Worm (Caenorhabditis elegans) whole organism, mixed stage, embryonic: Measurements from ENCODE around the gene C46A5.1.

Experiments
- M03D4.4 ChIP-seq: sonication (generic microtip); optimal IDR thresholded peaks from 2 replicates; lab custom pipeline; 2017; ENCODE audit warnings: mild to moderate bottlenecking, missing genetic modification characterization, missing compliant biosample characterization
- bed-3 ChIP-seq: fragments of 200-800 bp; sonication (Bioruptor generic); optimal IDR thresholded peaks from 3 replicates; lab custom pipeline; 2018; ENCODE audit warnings: mild to moderate bottlenecking, missing genetic modification characterization, moderate library complexity, missing compliant biosample characterization
- blmp-1 ChIP-seq: fragments of 150-350 bp; optimal IDR thresholded peaks from 2 replicates; lab custom pipeline; 2014; ENCODE audit warnings: missing biosample characterization, missing genetic modification characterization
- ceh-39 ChIP-seq: fragments of 150-350 bp; optimal IDR thresholded peaks from 2 replicates; lab custom pipeline; 2014; ENCODE audit warnings: missing biosample characterization, missing genetic modification characterization
- ceh-43 ChIP-seq: fragments of 200-800 bp; sonication (Bioruptor generic); optimal IDR thresholded peaks from 2 replicates; lab custom pipeline; 2018; ENCODE audit warnings: mild to moderate bottlenecking, missing genetic modification characterization, moderate library complexity, missing compliant biosample characterization
- ceh-83 ChIP-seq: fragments of 200-800 bp; sonication (Bioruptor generic); optimal IDR thresholded peaks from 2 replicates; lab custom pipeline; 2018; ENCODE audit warnings: mild to moderate bottlenecking, missing genetic modification characterization, missing compliant biosample characterization
- ces-1 ChIP-seq: fragments of 150-350 bp; optimal IDR thresholded peaks from 2 replicates; lab custom pipeline; 2014; ENCODE audit warnings: missing biosample characterization, missing genetic modification reagents, missing genetic modification characterization
- cnd-1 ChIP-seq: fragments of 200-800 bp; sonication (Bioruptor generic); optimal IDR thresholded peaks from 2 replicates; lab custom pipeline; 2018; ENCODE audit warnings: mild to moderate bottlenecking, missing genetic modification characterization, missing compliant biosample characterization
- drap-1 ChIP-seq: fragments of 200-800 bp; sonication (Bioruptor generic); optimal IDR thresholded peaks from 3 replicates; lab custom pipeline; 2018; ENCODE audit warnings: mild to moderate bottlenecking, missing genetic modification characterization, missing compliant biosample characterization
- elt-1 ChIP-seq: sonication (generic microtip); optimal IDR thresholded peaks from 2 replicates; lab custom pipeline; 2017; ENCODE audit warnings: missing genetic modification characterization, mild to moderate bottlenecking, missing compliant biosample characterization, antibody characterized with exemption, moderate library complexity, borderline replicate concordance; ENCODE audit not compliant: insufficient read depth
- elt-3 ChIP-seq: fragments of 150-350 bp; optimal IDR thresholded peaks from 2 replicates; lab custom pipeline; 2014; ENCODE audit warnings: missing biosample characterization, missing genetic modification characterization
- ham-2 ChIP-seq: fragments of 200-800 bp; sonication (Bioruptor generic); optimal IDR thresholded peaks from 2 replicates; lab custom pipeline; 2018; ENCODE audit warnings: mild to moderate bottlenecking, missing genetic modification characterization, missing compliant biosample characterization
- hlh-1 ChIP-seq: fragments of 150-350 bp; optimal IDR thresholded peaks from 2 replicates; lab custom pipeline; 2014; ENCODE audit warnings: missing biosample characterization, missing genetic modification reagents, missing genetic modification characterization
- lin-13 ChIP-seq: fragments of 150-350 bp; optimal IDR thresholded peaks from 2 replicates; lab custom pipeline; 2014; ENCODE audit warnings: missing biosample characterization, missing genetic modification characterization
- lin-32 ChIP-seq: fragments of 200-800 bp; sonication (Bioruptor generic); optimal IDR thresholded peaks from 2 replicates; lab custom pipeline; 2018; ENCODE audit warnings: mild to moderate bottlenecking, missing genetic modification characterization, missing compliant biosample characterization
- lsy-2 ChIP-seq: fragments of 150-350 bp; optimal IDR thresholded peaks from 2 replicates; lab custom pipeline; 2014; ENCODE audit warnings: missing biosample characterization, missing genetic modification characterization
- mab-5 ChIP-seq: fragments of 150-350 bp; optimal IDR thresholded peaks from 2 replicates; lab custom pipeline; 2014; ENCODE audit warnings: missing biosample characterization, missing genetic modification characterization
- mls-2 ChIP-seq: sonication (generic microtip); optimal IDR thresholded peaks from 2 replicates; lab custom pipeline; 2016; ENCODE audit warnings: mild to moderate bottlenecking, missing genetic modification characterization, moderate library complexity, missing compliant biosample characterization
- nhr-12 ChIP-seq: fragments of 150-350 bp; optimal IDR thresholded peaks from 2 replicates; lab custom pipeline; 2014; ENCODE audit warnings: missing biosample characterization, missing genetic modification characterization
- nhr-2 ChIP-seq: fragments of 150-350 bp; optimal IDR thresholded peaks from 2 replicates; lab custom pipeline; 2014; ENCODE audit warnings: missing biosample characterization, missing genetic modification characterization
- nhr-237 ChIP-seq: fragments of 150-350 bp; optimal IDR thresholded peaks from 2 replicates; lab custom pipeline; 2014; ENCODE audit warnings: missing biosample characterization, missing genetic modification characterization
- nhr-28 ChIP-seq: fragments of 150-350 bp; optimal IDR thresholded peaks from 2 replicates; lab custom pipeline; 2014; ENCODE audit warnings: missing biosample characterization, missing genetic modification characterization
- nhr-76 ChIP-seq: sonication (generic microtip); optimal IDR thresholded peaks from 2 replicates; lab custom pipeline; 2017; ENCODE audit warnings: missing biosample characterization, missing genetic modification characterization
- pha-4 ChIP-seq: fragments of 150-350 bp; optimal IDR thresholded peaks from 2 replicates; lab custom pipeline; 2018; ENCODE audit warnings: missing biosample characterization, missing genetic modification reagents, missing genetic modification characterization
- sem-2 ChIP-seq: fragments of 200-800 bp; sonication (Bioruptor generic); optimal IDR thresholded peaks from 2 replicates; lab custom pipeline; 2018; ENCODE audit warnings: mild to moderate bottlenecking, missing genetic modification characterization, missing compliant biosample characterization
- snpc-4 ChIP-seq: fragments of 150-350 bp; optimal IDR thresholded peaks from 2 replicates; lab custom pipeline; 2014; ENCODE audit warnings: missing biosample characterization, missing genetic modification characterization
- sptf-1 ChIP-seq: sonication (generic microtip); optimal IDR thresholded peaks from 2 replicates; lab custom pipeline; 2017; ENCODE audit warnings: mild to moderate bottlenecking, missing genetic modification characterization, moderate library complexity, missing compliant biosample characterization
- tbx-8 ChIP-seq: fragments of 200-800 bp; sonication (Bioruptor generic); optimal IDR thresholded peaks from 2 replicates; lab custom pipeline; 2018; ENCODE audit warnings: mild to moderate bottlenecking, missing genetic modification characterization, moderate library complexity, missing compliant biosample characterization
- unc-120 ChIP-seq: sonication (generic microtip); optimal IDR thresholded peaks from 2 replicates; lab custom pipeline; 2017; ENCODE audit warnings: missing genetic modification characterization, missing compliant biosample characterization; ENCODE audit not compliant: poor library complexity, severe bottlenecking
- unc-39 ChIP-seq: fragments of 150-350 bp; optimal IDR thresholded peaks from 2 replicates; lab custom pipeline; 2014; ENCODE audit warnings: missing biosample characterization, missing genetic modification characterization
- unc-62 ChIP-seq: fragments of 150-350 bp; optimal IDR thresholded peaks from 2 replicates; lab custom pipeline; 2014; ENCODE audit warnings: missing biosample characterization, missing genetic modification reagents, missing genetic modification characterization
- zip-8 ChIP-seq: fragments of 150-350 bp; optimal IDR thresholded peaks from 2 replicates; lab custom pipeline; 2014; ENCODE audit warnings: missing biosample characterization, missing genetic modification characterization
- ztf-11 ChIP-seq: fragments of 150-350 bp; optimal IDR thresholded peaks from 2 replicates; lab custom pipeline; 2014; ENCODE audit warnings: missing biosample characterization, missing genetic modification characterization

Gene C46A5.1

ce11 chrIV:7791821-7792446, 28.2 kb downstream of the C46A5.1 start, which contains the start of gene C33H5.13:
C33H5.13 (minus strand) TSS chrIV:7792263.
- no peak for TF ChIP-seq unc-39 (tag; lab: Kevin White, UChicago)
- TF ChIP-seq snpc-4 (tag; lab: Kevin White, UChicago): no peak
- no peak for TF ChIP-seq ceh-39 (tag; lab: Kevin White, UChicago)
- TF ChIP-seq mls-2 (tag; lab: Kevin White, UChicago): no peak
- no peak for TF ChIP-seq nhr-76 (tag; lab: Kevin White, UChicago)
- TF ChIP-seq nhr-12: no peak
- TF ChIP-seq nhr-2 (tag; lab: Kevin White, UChicago): no peak
- no peak for TF ChIP-seq tbx-8 (GFP tag; lab: Kevin White, UChicago)
- TF ChIP-seq pha-4: no peak
- TF ChIP-seq nhr-237 (tag; lab: Kevin White, UChicago): no peak
- TF ChIP-seq lsy-2 (tag; lab: Kevin White, UChicago): no peak
- no peak for TF ChIP-seq unc-62 (GFP tag; lab: Kevin White, UChicago)
- no peak for TF ChIP-seq unc-120 (tag; lab: Kevin White, UChicago)
- TF ChIP-seq mab-5 (tag; lab: Kevin White, UChicago): no peak
- no peak for TF ChIP-seq blmp-1 (tag; lab: Kevin White, UChicago)
- TF ChIP-seq hlh-1 (tag; lab: Kevin White, UChicago): no peak
- TF ChIP-seq ztf-11 (tag; lab: Kevin White, UChicago): no peak
- TF ChIP-seq sem-2: no peak
- no peak for TF ChIP-seq elt-1 (tag; lab: Kevin White, UChicago)
- no peak for TF ChIP-seq ceh-43 (GFP tag; lab: Kevin White, UChicago)

DNA sequence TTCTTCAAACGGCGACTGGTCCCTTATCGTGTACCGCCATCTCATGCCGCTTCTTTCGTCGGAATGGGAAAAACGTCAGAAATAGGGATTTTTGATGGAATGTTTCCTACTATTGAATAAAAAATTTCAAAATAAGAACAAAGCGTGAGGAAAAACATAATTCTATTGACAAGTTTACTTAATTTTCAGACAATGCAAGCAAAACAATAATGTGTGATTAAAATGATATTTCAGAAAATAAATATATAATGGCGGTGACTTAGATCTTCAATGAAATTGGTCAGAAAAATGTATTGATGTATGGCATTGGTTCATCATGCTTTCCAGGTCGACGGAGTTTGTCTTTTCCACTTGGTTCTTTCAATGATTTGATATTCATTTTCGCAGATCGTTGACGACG, 31.0 kb downstream of the C46A5.1 start, which contains the start of gene ntp-1:
ntp-1 (minus strand) TSS at position 101 of the 400 bp plus-strand sequence.
- no peak for TF ChIP-seq bed-3
- no peak for TF ChIP-seq drap-1 (GFP tag; lab: Kevin White, UChicago)
- TF ChIP-seq unc-120 (tag; lab: Kevin White, UChicago): no peak
- TF ChIP-seq tbx-8 (GFP tag; lab: Kevin White, UChicago): no peak
- no peak for TF ChIP-seq unc-62 (GFP tag; lab: Kevin White, UChicago)

DNA sequence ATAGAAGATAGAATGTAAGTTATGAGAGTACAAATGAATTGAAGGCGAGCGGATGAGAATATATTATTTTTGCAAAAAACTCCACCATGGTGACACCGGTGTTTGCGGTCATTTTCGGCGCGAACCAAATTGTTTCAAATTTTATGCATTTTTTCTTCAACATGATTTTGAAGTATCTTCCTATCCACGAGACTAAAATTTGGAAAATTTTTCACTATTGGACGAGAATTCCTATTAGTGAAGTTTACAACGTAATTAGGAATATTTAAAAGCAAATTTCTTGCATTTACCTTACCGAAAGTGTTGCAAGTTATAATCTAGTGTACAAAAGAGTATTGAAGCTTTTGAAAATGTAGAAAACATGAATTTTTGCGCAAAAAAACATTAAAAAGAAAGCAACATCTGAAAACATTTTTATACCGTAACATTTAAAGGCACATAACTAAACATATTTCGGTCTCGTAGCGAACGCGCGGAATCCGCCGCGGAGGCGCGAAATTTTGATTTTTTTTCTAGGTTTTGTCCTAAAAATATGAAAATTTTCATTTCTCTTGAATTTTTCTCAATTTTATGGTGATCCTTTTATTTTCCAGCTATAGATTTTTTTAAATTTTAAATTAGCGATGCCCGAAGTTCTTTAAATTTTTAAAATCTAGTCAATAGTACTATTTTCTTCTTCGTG, 32.8 kb downstream of the C46A5.1 start, which contains the start of gene sgo-1:
sgo-1 (minus strand) TSS at position 51 of the 682 bp plus-strand sequence.
- no peak for TF ChIP-seq bed-3
- no peak for TF ChIP-seq zip-8
- no peak for TF ChIP-seq drap-1 (GFP tag; lab: Kevin White, UChicago)
- no peak for TF ChIP-seq lsy-2 (tag; lab: Kevin White, UChicago)
- TF ChIP-seq ceh-83 (GFP tag; lab: Kevin White, UChicago): no peak
- no peak for TF ChIP-seq cnd-1 (tag; lab: Kevin White, UChicago)
- TF ChIP-seq blmp-1 (tag; lab: Kevin White, UChicago): no peak
- TF ChIP-seq ces-1 (GFP tag; lab: Kevin White, UChicago): no peak
- TF ChIP-seq unc-120 (tag; lab: Kevin White, UChicago): no peak
- TF ChIP-seq elt-1 (tag; lab: Kevin White, UChicago): no peak
- TF ChIP-seq ceh-43 (GFP tag; lab: Kevin White, UChicago): no peak
- no peak for TF ChIP-seq tbx-8 (GFP tag; lab: Kevin White, UChicago)
- TF ChIP-seq M03D4.4 (tag; lab: Kevin White, UChicago): no peak
- no peak for TF ChIP-seq sptf-1 (tag; lab: Kevin White, UChicago)
- no peak for TF ChIP-seq ham-2 (GFP tag; lab: Kevin White, UChicago)
- TF ChIP-seq lin-32 (GFP tag; lab: Kevin White, UChicago): no peak
- no peak for TF ChIP-seq lin-13 (tag; lab: Kevin White, UChicago)
- TF ChIP-seq elt-3 (tag; lab: Kevin White, UChicago): no peak

- no peak for TF ChIP-seq nhr-76 (tag; lab: Kevin White, UChicago)
- no peak for TF ChIP-seq nhr-237 (tag; lab: Kevin White, UChicago)
- no peak for TF ChIP-seq sptf-1 (tag; lab: Kevin White, UChicago)
- no peak for TF ChIP-seq hlh-1 (tag; lab: Kevin White, UChicago)
- TF ChIP-seq ces-1 (GFP tag; lab: Kevin White, UChicago): no peak
- TF ChIP-seq nhr-28 (tag; lab: Kevin White, UChicago): no peak
- no peak for TF ChIP-seq lsy-2 (tag; lab: Kevin White, UChicago)
- no peak for TF ChIP-seq bed-3
- TF ChIP-seq nhr-2 (tag; lab: Kevin White, UChicago): no peak
These were observed 36.6 kb downstream of the C46A5.1 start for ce11 chrIV:7800338-7800737.
